Worm (Caenorhabditis elegans): Measurements from ENCODE around the gene sea-2.

- TF ChIP-seq unc-39 (tag; optimal IDR thresholded peaks at IDR 0.05) = no peak
- no peak for TF ChIP-seq fkh-10 (GFP tag; optimal IDR thresholded peaks at IDR 0.05)
Observed at ce11 chrII:3920611-3921010, 29.6 kb upstream of the sea-2 start.

Measured in whole organism, L4 larva.